Fruit fly (Drosophila melanogaster): ENCODE results near the gene Mtp.
A peak's percentile ranks its signal among the peaks of the same experiment; 100 is the strongest.

Gene Mtp

DNA sequence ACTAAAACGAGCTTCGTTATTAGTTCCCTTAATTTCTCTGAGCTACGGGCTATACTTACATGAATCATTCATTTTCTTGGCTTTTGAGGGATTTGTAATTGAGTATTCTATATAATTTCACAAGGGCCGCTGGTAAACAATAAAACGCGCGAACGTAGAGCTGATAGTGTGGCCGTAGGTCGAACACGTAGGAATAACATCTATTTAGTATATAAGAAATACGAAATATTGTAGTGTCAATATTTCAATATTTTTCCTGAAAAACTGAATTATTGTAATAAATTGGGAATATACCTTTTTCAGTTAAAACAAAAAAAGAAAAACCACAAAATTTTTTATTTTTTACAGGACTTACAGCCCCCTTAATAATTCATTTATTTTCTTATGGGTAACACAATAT is 3.3 kb upstream of the Mtp start, which contains the start of gene RPA2:
RPA2 (minus strand) TSS at position 173 of the 400 bp plus-strand sequence.
- TF ChIP-seq CG7045 (GFP tag; optimal IDR thresholded peaks at IDR 0.05) (no peak), kay (GFP tag; ENCODE audit: borderline replicate concordance) (peak; percentile 92), cnc (optimal IDR thresholded peaks at IDR 0.05) (no peak)

- TF ChIP-seq cic (GFP tag; optimal IDR thresholded peaks at IDR 0.05) (no peak), CG12768 (GFP tag; optimal IDR thresholded peaks at IDR 0.05) (no peak), Hr96 (GFP tag; optimal IDR thresholded peaks at IDR 0.05) (no peak), CG1620 (GFP tag; optimal IDR thresholded peaks at IDR 0.05) (no peak), Mnt (GFP tag; optimal IDR thresholded peaks at IDR 0.05) (no peak), cnc (optimal IDR thresholded peaks at IDR 0.05) (no peak), CG7101 (tag; optimal IDR thresholded peaks at IDR 0.05) (no peak)
Measured at dm6 chr2L:20923088-20923571, 454 bp upstream of the Mtp start.

dm6 chr2L:20918733-20919132 is 3.9 kb downstream of the Mtp start, which contains the start of the genes CG43739 and sky:
TSS of gene CG43739 (minus strand) at chr2L:20918931.
TSS of gene sky (minus strand) at chr2L:20918931.
- TF ChIP-seq ovo (GFP tag; optimal IDR thresholded peaks at IDR 0.05) (no peak), CG7101 (tag; optimal IDR thresholded peaks at IDR 0.05) (peak; percentile 2), bab1 (GFP tag; optimal IDR thresholded peaks at IDR 0.05) (peak; percentile 8), cic (GFP tag; optimal IDR thresholded peaks at IDR 0.05) (peak; percentile 76), Mnt (GFP tag; optimal IDR thresholded peaks at IDR 0.05) (no peak), CG14711 (tag; optimal IDR thresholded peaks at IDR 0.05) (peak; percentile 11), pad (GFP tag; optimal IDR thresholded peaks at IDR 0.05) (peak; percentile 3), CG12768 (GFP tag; optimal IDR thresholded peaks at IDR 0.05) (peak; percentile 3)

- TF ChIP-seq cic (GFP tag; optimal IDR thresholded peaks at IDR 0.05) (peak; percentile 8), CG14711 (tag; optimal IDR thresholded peaks at IDR 0.05) (no peak), CG7045 (GFP tag; optimal IDR thresholded peaks at IDR 0.05) (peak; percentile 72), Hr96 (GFP tag; optimal IDR thresholded peaks at IDR 0.05) (peak; percentile 68), cnc (optimal IDR thresholded peaks at IDR 0.05) (no peak), tj (GFP tag; optimal IDR thresholded peaks at IDR 0.05) (peak; percentile 35), bab1 (GFP tag; optimal IDR thresholded peaks at IDR 0.05) (peak; percentile 85), Clk (GFP tag; optimal IDR thresholded peaks at IDR 0.05) (peak; percentile 46), CG11617 (GFP tag; optimal IDR thresholded peaks at IDR 0.05) (peak; percentile 63), Mnt (GFP tag; optimal IDR thresholded peaks at IDR 0.05) (peak; percentile 46), CG12768 (GFP tag; optimal IDR thresholded peaks at IDR 0.05) (no peak), kay (GFP tag; ENCODE audit: borderline replicate concordance) (no peak), Crg-1 (GFP tag; optimal IDR thresholded peaks at IDR 0.05) (no peak), toe (GFP tag; optimal IDR thresholded peaks at IDR 0.05) (peak; percentile 72), CG5204 (GFP tag; optimal IDR thresholded peaks at IDR 0.05) (no peak), pad (GFP tag; optimal IDR thresholded peaks at IDR 0.05) (no peak), CG7101 (tag; optimal IDR thresholded peaks at IDR 0.05) (peak; percentile 69), CG33017 (tag; optimal IDR thresholded peaks at IDR 0.05) (peak; percentile 79), ovo (GFP tag; optimal IDR thresholded peaks at IDR 0.05) (no peak), CG1620 (GFP tag; optimal IDR thresholded peaks at IDR 0.05) (no peak)
Measured at dm6 chr2L:20918056-20918674, 4.5 kb downstream of the Mtp start.

DNA sequence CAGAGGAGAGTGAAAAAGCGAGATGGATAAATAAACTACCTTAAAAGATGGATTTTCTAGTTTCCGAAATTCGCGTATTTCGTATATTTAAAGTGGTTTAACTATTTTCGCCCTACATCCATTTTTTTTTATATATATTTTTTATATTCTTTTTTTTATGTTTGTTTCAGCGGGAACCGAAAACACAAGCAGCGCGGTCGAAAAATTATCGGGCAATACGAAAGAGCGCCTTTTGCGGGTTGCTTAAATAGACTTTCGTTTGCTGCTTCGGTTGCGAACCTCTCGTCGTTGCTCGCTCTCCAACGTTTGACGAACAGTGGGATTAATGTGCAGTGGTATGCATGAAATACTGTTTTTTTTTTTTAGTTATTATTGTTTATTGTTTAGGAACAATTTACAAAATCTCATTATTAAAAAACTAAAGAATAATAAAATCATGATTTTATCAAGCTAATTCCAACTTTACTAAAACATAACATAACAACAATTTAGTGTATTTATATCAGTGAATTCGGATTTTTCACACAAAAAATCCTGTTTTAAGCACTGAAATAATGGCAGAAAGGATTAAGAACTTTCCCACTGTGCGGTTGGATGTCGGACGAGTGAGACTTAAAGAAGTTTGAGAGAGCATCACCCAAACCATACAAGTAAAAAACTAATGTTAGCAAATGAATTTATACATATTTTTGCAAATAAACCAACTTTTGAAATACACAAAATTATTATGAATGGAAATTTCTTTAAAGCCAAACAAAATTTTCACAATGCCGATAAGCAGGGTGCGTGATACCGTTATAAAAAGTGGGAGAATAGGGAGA is 5.2 kb downstream of the Mtp start:
- peak; percentile 70 for TF ChIP-seq CG33017 (tag; optimal IDR thresholded peaks at IDR 0.05)
- no peak for TF ChIP-seq CG11617 (GFP tag; optimal IDR thresholded peaks at IDR 0.05)
- TF ChIP-seq CG1620 (GFP tag; optimal IDR thresholded peaks at IDR 0.05), result no peak
- no peak for TF ChIP-seq CG5204 (GFP tag; optimal IDR thresholded peaks at IDR 0.05)
- no peak for TF ChIP-seq cnc (optimal IDR thresholded peaks at IDR 0.05)
- TF ChIP-seq tj (GFP tag; optimal IDR thresholded peaks at IDR 0.05), result no peak
- TF ChIP-seq CG7045 (GFP tag; optimal IDR thresholded peaks at IDR 0.05), result no peak
- TF ChIP-seq Crg-1 (GFP tag; optimal IDR thresholded peaks at IDR 0.05), result no peak
- TF ChIP-seq CG12768 (GFP tag; optimal IDR thresholded peaks at IDR 0.05), result peak; percentile 50
- no peak for TF ChIP-seq Clk (GFP tag; optimal IDR thresholded peaks at IDR 0.05)
- TF ChIP-seq Mnt (GFP tag; optimal IDR thresholded peaks at IDR 0.05), result peak; percentile 37
- peak; percentile 87 for TF ChIP-seq pad (GFP tag; optimal IDR thresholded peaks at IDR 0.05)
- peak; percentile 64 for TF ChIP-seq CG14711 (tag; optimal IDR thresholded peaks at IDR 0.05)
- TF ChIP-seq Hr96 (GFP tag; optimal IDR thresholded peaks at IDR 0.05), result no peak
- peak; percentile 48 for TF ChIP-seq CG7101 (tag; optimal IDR thresholded peaks at IDR 0.05)
- peak; percentile 95 for TF ChIP-seq ovo (GFP tag; optimal IDR thresholded peaks at IDR 0.05)
- peak; percentile 14 for TF ChIP-seq cic (GFP tag; optimal IDR thresholded peaks at IDR 0.05)
- no peak for TF ChIP-seq bab1 (GFP tag; optimal IDR thresholded peaks at IDR 0.05)
- peak; percentile 91 for TF ChIP-seq kay (GFP tag; ENCODE audit: borderline replicate concordance)
- TF ChIP-seq toe (GFP tag; optimal IDR thresholded peaks at IDR 0.05), result peak; percentile 30

DNA sequence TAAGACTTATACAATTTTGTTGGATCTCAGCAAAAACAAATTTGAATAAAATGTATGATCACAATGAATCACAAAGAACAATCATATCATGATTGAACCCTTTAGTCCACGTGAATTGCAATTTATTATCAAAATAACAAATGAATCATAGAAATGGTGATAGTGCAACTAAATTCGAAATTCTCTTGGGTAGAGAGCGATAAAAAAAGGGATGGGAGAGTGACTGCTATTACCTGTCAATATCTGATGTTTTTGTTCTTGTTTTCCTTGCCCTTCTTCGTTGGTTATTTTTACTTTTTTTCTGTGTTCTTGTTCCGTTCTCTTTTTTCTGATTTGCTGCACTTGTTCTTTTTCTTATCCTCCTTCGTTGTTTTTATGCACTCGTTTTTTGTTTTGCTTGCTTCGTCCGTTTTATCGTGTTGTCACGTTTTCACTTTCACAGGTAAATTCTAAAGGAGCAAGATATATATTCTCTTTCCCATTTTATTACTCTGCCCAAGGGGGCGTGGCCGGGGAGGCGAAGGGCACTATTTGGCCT is 5.9 kb downstream of the Mtp start:
- TF ChIP-seq pad (GFP tag; optimal IDR thresholded peaks at IDR 0.05) (no peak), CG7045 (GFP tag; optimal IDR thresholded peaks at IDR 0.05) (no peak), CG1620 (GFP tag; optimal IDR thresholded peaks at IDR 0.05) (no peak), CG12768 (GFP tag; optimal IDR thresholded peaks at IDR 0.05) (no peak), CG14711 (tag; optimal IDR thresholded peaks at IDR 0.05) (no peak), Crg-1 (GFP tag; optimal IDR thresholded peaks at IDR 0.05) (no peak), toe (GFP tag; optimal IDR thresholded peaks at IDR 0.05) (no peak), CG5204 (GFP tag; optimal IDR thresholded peaks at IDR 0.05) (no peak), cnc (optimal IDR thresholded peaks at IDR 0.05) (no peak), CG7101 (tag; optimal IDR thresholded peaks at IDR 0.05) (no peak), tj (GFP tag; optimal IDR thresholded peaks at IDR 0.05) (no peak), Hr96 (GFP tag; optimal IDR thresholded peaks at IDR 0.05) (no peak), ovo (GFP tag; optimal IDR thresholded peaks at IDR 0.05) (no peak), Clk (GFP tag; optimal IDR thresholded peaks at IDR 0.05) (no peak), bab1 (GFP tag; optimal IDR thresholded peaks at IDR 0.05) (no peak), Mnt (GFP tag; optimal IDR thresholded peaks at IDR 0.05) (no peak), kay (GFP tag; ENCODE audit: borderline replicate concordance) (no peak)

Measured in whole organism, adult.